Fruit fly (Drosophila melanogaster) whole organism, embryonic: ENCODE data around the gene Cdc42.

ENCODE experiments used
- CG15011 ChIP-seq: fragments of 200-800 bp; sonication (Bioruptor generic); optimal IDR thresholded peaks from 3 replicates; lab custom pipeline; 2018; ENCODE audit warnings: missing biosample characterization, mild to moderate bottlenecking, missing genetic modification characterization
- CG3065 ChIP-seq: fragments of 200-800 bp; sonication (Bioruptor generic); optimal IDR thresholded peaks from 2 replicates; lab custom pipeline; 2016; ENCODE audit warnings: missing biosample characterization, missing genetic modification characterization
- Chrac-16 ChIP-seq: fragments of 200-800 bp; sonication (Bioruptor generic); optimal IDR thresholded peaks from 3 replicates; lab custom pipeline; 2016; ENCODE audit warnings: missing biosample characterization, missing genetic modification characterization
- Lhr ChIP-seq: fragments of 200-800 bp; sonication (Bioruptor generic); optimal IDR thresholded peaks from 3 replicates; lab custom pipeline; 2017; ENCODE audit warnings: mild to moderate bottlenecking, missing biosample characterization, missing genetic modification reagents, missing genetic modification characterization
- Vsx1 ChIP-seq: fragments of 200-800 bp; sonication (Bioruptor generic); optimal IDR thresholded peaks from 2 replicates; lab custom pipeline; 2017; ENCODE audit warnings: missing biosample characterization, mild to moderate bottlenecking, missing genetic modification characterization, missing genetic modification reagents
- bcd ChIP-seq: fragments of 200-800 bp; sonication (Bioruptor generic); optimal IDR thresholded peaks from 2 replicates; lab custom pipeline; 2017; ENCODE audit warnings: missing biosample characterization, mild to moderate bottlenecking, missing genetic modification characterization
- dmrt11E ChIP-seq: fragments of 200-800 bp; sonication (Bioruptor generic); optimal IDR thresholded peaks from 3 replicates; lab custom pipeline; 2018; ENCODE audit warnings: missing biosample characterization, mild to moderate bottlenecking, missing genetic modification characterization, moderate library complexity
- hb ChIP-seq: fragments of 200-800 bp; sonication (Bioruptor generic); IDR thresholded peaks from 3 replicates; pipeline ENCODE4 v1.3.6; 2022; ENCODE audit warnings: missing biosample characterization, missing genetic modification characterization; ENCODE audit not compliant: partially characterized antibody
- ken ChIP-seq: fragments of 200-800 bp; sonication (Bioruptor generic); IDR thresholded peaks from 3 replicates; pipeline ENCODE4 v1.3.6; 2022; ENCODE audit warnings: missing biosample characterization, missing genetic modification characterization
- luna ChIP-seq: fragments of 200-800 bp; sonication (Bioruptor generic); optimal IDR thresholded peaks from 2 replicates; lab custom pipeline; 2016; ENCODE audit warnings: missing biosample characterization, missing genetic modification characterization
- pnt ChIP-seq: fragments of 200-800 bp; sonication (Bioruptor generic); optimal IDR thresholded peaks from 3 replicates; lab custom pipeline; 2016; ENCODE audit warnings: missing biosample characterization, missing genetic modification characterization

DNA sequence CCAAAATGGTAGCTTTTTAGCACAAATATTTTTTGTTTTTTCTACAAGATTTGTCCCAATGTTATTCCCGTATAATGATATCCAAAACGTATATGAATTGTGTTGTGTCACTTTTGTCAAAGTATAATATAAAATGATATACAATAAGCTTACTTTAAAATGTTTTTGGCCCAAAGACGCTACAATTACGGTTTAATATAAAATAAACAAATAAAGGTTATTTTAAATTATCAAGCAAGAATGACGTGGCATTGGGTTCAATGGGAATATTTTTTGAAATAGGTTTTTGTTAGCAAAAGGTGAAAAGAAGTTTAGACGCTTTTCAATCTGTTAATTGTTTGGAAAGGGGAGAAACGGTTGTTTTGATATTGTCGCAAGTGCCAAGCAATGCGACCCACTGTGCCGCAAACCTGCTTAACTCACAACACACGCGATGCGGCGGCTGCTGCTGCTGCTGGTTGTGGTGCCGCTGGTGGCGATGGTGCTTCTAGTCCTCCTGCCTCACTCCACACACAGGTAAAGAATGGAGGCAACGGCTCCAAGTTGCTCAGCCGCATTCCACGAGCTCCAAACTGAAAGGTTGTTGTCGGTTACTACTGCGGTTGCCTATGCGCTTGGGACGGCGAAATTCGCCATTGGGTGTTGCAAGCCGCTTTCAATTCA lies 33.6 kb upstream of the Cdc42 start:
- peak; percentile 57 for TF ChIP-seq CG15011
- no peak for TF ChIP-seq CG3065 (GFP tag; lab: Kevin White, UChicago)
- no peak for TF ChIP-seq ken (GFP tag; lab: Robert Waterston, UW)
- no peak for TF ChIP-seq Lhr (GFP tag; lab: Kevin White, UChicago)
- peak; percentile 62 for TF ChIP-seq bcd
- TF ChIP-seq pnt (GFP tag; lab: Kevin White, UChicago), result no peak
- TF ChIP-seq Vsx1, result no peak
- no peak for TF ChIP-seq luna (GFP tag; lab: Kevin White, UChicago)
- no peak for TF ChIP-seq hb
- peak; percentile 70 for TF ChIP-seq dmrt11E (tag; lab: Kevin White, UChicago)
- peak; percentile 11 for TF ChIP-seq Chrac-16
